Worm (Caenorhabditis elegans): Measurements from ENCODE around the gene srd-13.

DNA sequence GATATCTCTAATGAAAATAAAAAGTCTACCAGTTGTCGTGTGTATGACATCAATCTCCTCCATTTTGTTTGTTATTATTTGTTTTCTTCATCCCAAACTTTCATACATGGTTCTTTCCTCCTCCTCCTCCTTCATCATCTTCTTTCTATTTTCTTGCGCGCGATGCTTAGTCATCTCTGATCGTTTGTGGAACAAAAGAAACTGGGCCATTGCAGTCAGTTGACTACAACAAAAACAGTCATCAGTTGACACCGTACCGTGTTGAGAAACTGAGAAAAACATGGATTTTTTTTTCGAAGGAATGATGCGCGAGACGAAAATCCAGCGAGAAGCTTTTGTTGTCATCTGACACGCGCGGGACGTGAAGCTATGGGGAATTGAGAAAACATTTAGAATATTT is 30.2 kb downstream of the srd-13 start:
- TF ChIP-seq T22C8.4 (GFP tag; IDR thresholded peaks at IDR 0.05) = no peak
- TF ChIP-seq flt-1 (GFP tag; IDR thresholded peaks at IDR 0.05) = no peak
- no peak for TF ChIP-seq med-1 (GFP tag; optimal IDR thresholded peaks at IDR 0.05; ENCODE audit: insufficient read depth)
- TF ChIP-seq ztf-23 (GFP tag; IDR thresholded peaks at IDR 0.05) = no peak
- no peak for TF ChIP-seq tab-1 (GFP tag; IDR thresholded peaks at IDR 0.05)
- no peak for TF ChIP-seq ztf-29 (GFP tag; IDR thresholded peaks at IDR 0.05)
